Worm (Caenorhabditis elegans) whole organism, L3 larva: Measurements from ENCODE around the gene ZK512.8.

Source experiments
- aly-2 ChIP-seq: fragments of 150-350 bp; optimal IDR thresholded peaks from 2 replicates; lab custom pipeline; 2014; ENCODE audit warnings: missing biosample characterization, missing genetic modification characterization
- ceh-82 ChIP-seq: fragments of 150-350 bp; optimal IDR thresholded peaks from 2 replicates; lab custom pipeline; 2014; ENCODE audit warnings: missing biosample characterization, missing genetic modification characterization
- daf-12 ChIP-seq: fragments of 150-350 bp; optimal IDR thresholded peaks from 2 replicates; lab custom pipeline; 2014; ENCODE audit warnings: missing biosample characterization, missing genetic modification reagents, missing genetic modification characterization
- elt-1 ChIP-seq: fragments of 150-350 bp; optimal IDR thresholded peaks from 2 replicates; lab custom pipeline; 2014; ENCODE audit warnings: missing biosample characterization, missing genetic modification characterization
- mdl-1 ChIP-seq: fragments of 150-350 bp; optimal IDR thresholded peaks from 2 replicates; lab custom pipeline; 2014; ENCODE audit warnings: missing biosample characterization, missing genetic modification characterization
- mml-1 ChIP-seq: fragments of 150-350 bp; sonication (generic microtip); optimal IDR thresholded peaks from 3 replicates; lab custom pipeline; 2014; ENCODE audit warnings: missing biosample characterization, missing genetic modification characterization
- nfya-1 ChIP-seq: sonication (generic microtip); optimal IDR thresholded peaks from 2 replicates; lab custom pipeline; 2017; ENCODE audit warnings: missing genetic modification characterization, mild to moderate bottlenecking, missing compliant biosample characterization, antibody characterized with exemption, moderate library complexity; ENCODE audit not compliant: insufficient read depth
- nhr-12 ChIP-seq: fragments of 150-350 bp; optimal IDR thresholded peaks from 2 replicates; lab custom pipeline; 2014; ENCODE audit warnings: missing biosample characterization, missing genetic modification characterization
- snpc-4 ChIP-seq: fragments of 150-350 bp; optimal IDR thresholded peaks from 2 replicates; lab custom pipeline; 2014; ENCODE audit warnings: missing biosample characterization, missing genetic modification characterization
- unc-39 ChIP-seq: sonication (generic microtip); optimal IDR thresholded peaks from 4 replicates; lab custom pipeline; 2017; ENCODE audit warnings: missing biosample characterization, missing genetic modification characterization
- ztf-11 ChIP-seq: fragments of 150-350 bp; optimal IDR thresholded peaks from 2 replicates; lab custom pipeline; 2014; ENCODE audit warnings: missing biosample characterization, missing genetic modification characterization

DNA sequence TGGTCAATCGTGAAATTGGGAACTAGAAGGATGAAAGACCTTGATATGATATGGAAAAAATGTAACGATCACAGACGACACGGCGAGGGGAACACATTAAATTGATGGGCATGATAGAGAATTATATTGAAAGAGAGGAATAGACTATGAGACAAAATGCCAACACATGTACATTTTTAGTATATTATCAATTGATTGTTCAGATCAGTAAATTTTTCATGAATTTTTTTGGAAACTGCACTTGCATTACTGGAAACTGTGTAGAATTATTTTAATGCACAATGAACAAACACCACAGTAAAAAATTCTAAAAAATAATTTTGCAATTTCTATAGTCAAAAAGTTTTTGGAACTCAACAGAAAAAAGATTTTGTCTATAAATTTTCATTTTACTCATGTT, 27.4 kb downstream of the ZK512.8 start:
- TF ChIP-seq daf-12 (tag; lab: Kevin White, UChicago) (no peak), mml-1 (tag; lab: Kevin White, UChicago) (no peak), snpc-4 (tag; lab: Kevin White, UChicago) (no peak), nhr-12 (tag; lab: Kevin White, UChicago) (no peak), ceh-82 (no peak), aly-2 (tag; lab: Kevin White, UChicago) (no peak), nfya-1 (no peak), unc-39 (tag; lab: Kevin White, UChicago) (no peak), ztf-11 (tag; lab: Kevin White, UChicago) (no peak), mdl-1 (tag; lab: Kevin White, UChicago) (no peak), elt-1 (no peak)
